Fruit fly (Drosophila melanogaster) whole organism, prepupa: ENCODE results near the gene CG42841.

Experiments
- CG8319 ChIP-seq: fragments of 200-800 bp; sonication (Bioruptor generic); optimal IDR thresholded peaks from 3 replicates; lab custom pipeline; 2016; ENCODE audit warnings: missing biosample characterization, missing genetic modification characterization
- Lpt ChIP-seq: fragments of 200-800 bp; sonication (Bioruptor generic); optimal IDR thresholded peaks from 3 replicates; lab custom pipeline; 2016; ENCODE audit warnings: missing biosample characterization, missing genetic modification characterization

DNA sequence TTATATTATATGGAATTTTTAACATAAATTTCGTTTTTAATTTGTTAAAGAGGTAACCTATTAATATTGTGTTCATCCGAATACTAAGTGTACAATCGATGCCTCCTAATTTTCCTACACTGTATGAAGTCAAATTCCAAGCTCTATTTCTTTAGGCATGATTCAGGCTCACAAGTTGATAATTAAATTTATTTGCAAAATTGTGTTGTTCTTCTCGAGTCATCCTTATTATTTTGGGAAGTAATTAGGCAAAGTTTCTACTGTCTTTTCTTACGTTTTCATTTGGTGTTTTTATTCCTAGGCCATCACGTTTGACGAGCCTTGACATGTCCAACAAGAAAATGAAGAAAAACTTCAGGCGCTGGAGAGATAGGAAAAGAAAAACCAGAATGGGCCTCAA, 32.7 kb upstream of the CG42841 start, which contains the start of gene CG42355:
- TF ChIP-seq Lpt (GFP tag; lab: Kevin White, UChicago) = no peak
- TF ChIP-seq CG8319 (GFP tag; lab: Kevin White, UChicago) = no peak
